Worm (Caenorhabditis elegans): ENCODE measurements around the gene aqp-7.

DNA sequence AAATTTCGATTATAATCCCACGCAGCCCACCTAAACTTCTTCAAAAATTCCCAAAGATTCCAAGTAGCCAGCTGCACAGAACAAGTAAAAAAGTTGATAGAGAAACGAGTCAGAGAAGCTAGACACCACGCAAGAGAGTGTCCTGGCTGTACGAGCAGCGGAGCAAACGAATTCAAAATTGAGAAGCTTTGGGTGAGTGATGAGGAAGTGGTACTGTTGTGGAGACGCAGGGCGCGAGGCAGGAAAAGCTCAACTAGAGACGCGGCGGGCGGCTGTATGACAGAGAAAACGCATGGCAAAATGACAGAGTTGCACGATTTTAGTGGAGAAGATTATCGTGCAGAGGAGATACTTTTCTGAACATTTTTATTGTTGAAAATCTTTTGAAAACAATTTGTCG is 24.4 kb downstream of the aqp-7 start:
- peak; percentile 98 for TF ChIP-seq ceh-31 (tag; optimal IDR thresholded peaks at IDR 0.05)
- TF ChIP-seq pros-1 (tag; optimal IDR thresholded peaks at IDR 0.05) = no peak
- TF ChIP-seq ets-4 (tag; optimal IDR thresholded peaks at IDR 0.05) = no peak
- TF ChIP-seq syd-9 (tag; optimal IDR thresholded peaks at IDR 0.05) = no peak
- peak; percentile 55 for TF ChIP-seq unc-55 (GFP tag; optimal IDR thresholded peaks at IDR 0.05)
- TF ChIP-seq tbx-7 (tag; optimal IDR thresholded peaks at IDR 0.05) = no peak
- no peak for TF ChIP-seq eyg-1 (tag; optimal IDR thresholded peaks at IDR 0.05)
- no peak for TF ChIP-seq nhr-11 (tag; optimal IDR thresholded peaks at IDR 0.05)

Data from whole organism, late embryonic.